Fruit fly (Drosophila melanogaster) whole organism, embryonic: ENCODE data around the gene Naxe.

ENCODE experiments used
- Ada2b ChIP-seq: fragments of 200-800 bp; sonication (Bioruptor generic); IDR thresholded peaks from 2 replicates; pipeline ENCODE4 v1.3.6; 2022; ENCODE audit warnings: missing biosample characterization, missing genetic modification characterization
- CG12155 ChIP-seq: fragments of 200-800 bp; sonication (Bioruptor generic); optimal IDR thresholded peaks from 3 replicates; lab custom pipeline; 2016; ENCODE audit warnings: missing biosample characterization, missing genetic modification characterization
- CG14667 ChIP-seq: fragments of 200-800 bp; sonication (Bioruptor generic); IDR thresholded peaks from 2 replicates; pipeline ENCODE4 v1.3.6; 2022; ENCODE audit warnings: missing biosample characterization, missing genetic modification characterization
- CG18764 ChIP-seq: fragments of 200-800 bp; sonication (Bioruptor generic); optimal IDR thresholded peaks from 3 replicates; lab custom pipeline; 2016; ENCODE audit warnings: missing biosample characterization, missing genetic modification characterization
- CG30431 ChIP-seq: fragments of 200-800 bp; sonication (Bioruptor generic); optimal IDR thresholded peaks from 2 replicates; lab custom pipeline; 2017; ENCODE audit warnings: missing biosample characterization, missing genetic modification characterization
- CG3065 ChIP-seq: fragments of 200-800 bp; sonication (Bioruptor generic); optimal IDR thresholded peaks from 2 replicates; lab custom pipeline; 2016; ENCODE audit warnings: missing biosample characterization, missing genetic modification characterization
- CG31224 ChIP-seq: fragments of 200-800 bp; sonication (Bioruptor generic); IDR thresholded peaks from 2 replicates; pipeline ENCODE4 v1.3.6; 2022; ENCODE audit warnings: missing biosample characterization, missing genetic modification characterization
- CG5953 ChIP-seq: fragments of 200-800 bp; sonication (Bioruptor generic); IDR thresholded peaks from 2 replicates; pipeline ENCODE4 v1.3.6; 2022; ENCODE audit warnings: missing biosample characterization, missing genetic modification characterization
- CG6175 ChIP-seq: fragments of 200-800 bp; sonication (Bioruptor generic); IDR thresholded peaks from 3 replicates; pipeline ENCODE4 v1.3.6; 2022; ENCODE audit warnings: missing biosample characterization, missing genetic modification characterization
- CG7839 ChIP-seq: fragments of 200-800 bp; sonication (Bioruptor generic); optimal IDR thresholded peaks from 3 replicates; lab custom pipeline; 2018; ENCODE audit warnings: missing biosample characterization, mild to moderate bottlenecking, missing genetic modification characterization, moderate library complexity
- CG8359 ChIP-seq: fragments of 200-800 bp; sonication (Bioruptor generic); optimal IDR thresholded peaks from 2 replicates; lab custom pipeline; 2017; ENCODE audit warnings: missing biosample characterization, mild to moderate bottlenecking, missing genetic modification characterization, borderline replicate concordance
- CG9215 ChIP-seq: fragments of 200-800 bp; sonication (Bioruptor generic); IDR thresholded peaks from 2 replicates; pipeline ENCODE4 v1.3.6; 2022; ENCODE audit warnings: missing biosample characterization, missing genetic modification characterization
- Dip3 ChIP-seq: fragments of 200-800 bp; sonication (Bioruptor generic); optimal IDR thresholded peaks from 3 replicates; lab custom pipeline; 2016; ENCODE audit warnings: missing biosample characterization, missing genetic modification characterization
- Drgx ChIP-seq: fragments of 200-800 bp; sonication (Bioruptor generic); IDR thresholded peaks from 2 replicates; pipeline ENCODE4 v1.3.6; 2022; ENCODE audit warnings: missing biosample characterization, missing genetic modification characterization
- ERR ChIP-seq: fragments of 200-800 bp; sonication (Bioruptor generic); optimal IDR thresholded peaks from 2 replicates; lab custom pipeline; 2016; ENCODE audit warnings: missing biosample characterization, missing genetic modification characterization
- H2.0 ChIP-seq: fragments of 200-800 bp; sonication (Bioruptor generic); IDR thresholded peaks from 2 replicates; pipeline ENCODE4 v1.3.6; 2022; ENCODE audit warnings: missing biosample characterization, missing genetic modification characterization
- Hey ChIP-seq: fragments of 200-800 bp; sonication (Bioruptor generic); optimal IDR thresholded peaks from 3 replicates; lab custom pipeline; 2018; ENCODE audit warnings: missing biosample characterization, mild to moderate bottlenecking, missing genetic modification characterization
- HmgZ ChIP-seq: fragments of 200-800 bp; sonication (Bioruptor generic); optimal IDR thresholded peaks from 2 replicates; lab custom pipeline; 2018; ENCODE audit warnings: missing biosample characterization, mild to moderate bottlenecking, missing genetic modification characterization
- Hmr ChIP-seq: fragments of 200-800 bp; sonication (Bioruptor generic); optimal IDR thresholded peaks from 3 replicates; lab custom pipeline; 2017; ENCODE audit warnings: mild to moderate bottlenecking, missing biosample characterization, missing genetic modification reagents, missing genetic modification characterization
- Hr78 ChIP-seq, 2 experiments: fragments of 200-800 bp in 1 of 2; fragments of >200 bp in 1 of 2; sonication (Bioruptor generic) in 1 of 2; optimal IDR thresholded peaks; 2 replicates each; lab custom pipeline; 2017 to 2019; ENCODE audit warnings: missing biosample characterization in 2 of 2, missing genetic modification characterization in 2 of 2, mild to moderate bottlenecking in 1 of 2, moderate library complexity in 1 of 2
- Lim3 ChIP-seq: fragments of 200-800 bp; sonication (Bioruptor generic); IDR thresholded peaks from 2 replicates; pipeline ENCODE4 v1.3.6; 2022; ENCODE audit warnings: missing biosample characterization, missing genetic modification characterization
- Med ChIP-seq: fragments of 200-800 bp; sonication (Bioruptor generic); peaks from one replicate; lab custom pipeline; 2016; ENCODE audit warnings: missing biosample characterization, missing genetic modification characterization, mild to moderate bottlenecking, inconsistent platforms, moderate library complexity
- Neu2 ChIP-seq: fragments of 200-800 bp; sonication (Bioruptor generic); optimal IDR thresholded peaks from 3 replicates; lab custom pipeline; 2016; ENCODE audit warnings: missing biosample characterization, missing genetic modification characterization, borderline replicate concordance
- PHDP ChIP-seq: fragments of 200-800 bp; sonication (Bioruptor generic); optimal IDR thresholded peaks from 3 replicates; lab custom pipeline; 2018; ENCODE audit warnings: missing biosample characterization, mild to moderate bottlenecking, missing genetic modification characterization, moderate library complexity
- Ptx1 ChIP-seq: fragments of 200-800 bp; sonication (Bioruptor generic); IDR thresholded peaks from 2 replicates; pipeline ENCODE4 v1.3.6; 2022; ENCODE audit warnings: missing biosample characterization, missing genetic modification characterization
- TFAM ChIP-seq: fragments of 200-800 bp; sonication (Bioruptor generic); optimal IDR thresholded peaks from 2 replicates; lab custom pipeline; 2017; ENCODE audit warnings: missing biosample characterization, missing genetic modification characterization, inconsistent platforms
- bigmax ChIP-seq: fragments of 200-800 bp; sonication (Bioruptor generic); optimal IDR thresholded peaks from 2 replicates; lab custom pipeline; 2018; ENCODE audit warnings: missing biosample characterization, mild to moderate bottlenecking, missing genetic modification characterization
- cg ChIP-seq: fragments of 200-800 bp; sonication (Bioruptor generic); optimal IDR thresholded peaks from 3 replicates; lab custom pipeline; 2019; ENCODE audit warnings: missing biosample characterization, mild to moderate bottlenecking, missing genetic modification characterization, moderate library complexity
- chinmo ChIP-seq: fragments of 200-800 bp; sonication (Bioruptor generic); IDR thresholded peaks from 4 replicates; pipeline ENCODE4 v1.3.6; 2022; ENCODE audit warnings: missing biosample characterization, missing genetic modification characterization; ENCODE audit not compliant: partially characterized antibody
- chm ChIP-seq: fragments of 200-800 bp; sonication (Bioruptor generic); IDR thresholded peaks from 2 replicates; pipeline ENCODE4 v1.3.6; 2022; ENCODE audit warnings: missing biosample characterization, missing genetic modification characterization
- croc ChIP-seq: fragments of 200-800 bp; sonication (Bioruptor generic); conservative IDR thresholded peaks from 3 replicates; pipeline ENCODE4 v1.3.6; 2022; ENCODE audit warnings: missing biosample characterization, missing genetic modification characterization
- dmrt99B ChIP-seq: fragments of 200-800 bp; sonication (Bioruptor generic); optimal IDR thresholded peaks from 2 replicates; lab custom pipeline; 2018; ENCODE audit warnings: missing biosample characterization, mild to moderate bottlenecking, missing genetic modification characterization, moderate library complexity
- gem ChIP-seq: fragments of 200-800 bp; sonication (Bioruptor generic); optimal IDR thresholded peaks from 2 replicates; lab custom pipeline; 2019; ENCODE audit warnings: missing biosample characterization, mild to moderate bottlenecking, missing genetic modification characterization, moderate library complexity
- grau ChIP-seq: fragments of 200-800 bp; optimal IDR thresholded peaks from 3 replicates; lab custom pipeline; 2019; ENCODE audit warnings: missing biosample characterization, mild to moderate bottlenecking, missing genetic modification characterization, moderate library complexity
- grn ChIP-seq: fragments of 200-800 bp; sonication (Bioruptor generic); optimal IDR thresholded peaks from 3 replicates; lab custom pipeline; 2017; ENCODE audit warnings: missing biosample characterization, missing genetic modification characterization
- lbe ChIP-seq: fragments of 200-800 bp; sonication (Bioruptor generic); optimal IDR thresholded peaks from 2 replicates; lab custom pipeline; 2016; ENCODE audit warnings: missing biosample characterization, mild to moderate bottlenecking, missing genetic modification characterization
- lola ChIP-seq, 3 experiments: fragments of >200 bp in 2 of 3; fragments of 200-800 bp in 1 of 3; sonication (Bioruptor generic) in 1 of 3; optimal IDR thresholded peaks; 2 replicates each; lab custom pipeline; 2017 to 2019; ENCODE audit warnings: missing biosample characterization in 3 of 3, missing genetic modification characterization in 3 of 3, mild to moderate bottlenecking in 1 of 3, moderate library complexity in 1 of 3
- luna ChIP-seq: fragments of 200-800 bp; sonication (Bioruptor generic); optimal IDR thresholded peaks from 2 replicates; lab custom pipeline; 2016; ENCODE audit warnings: missing biosample characterization, missing genetic modification characterization
- maf-S ChIP-seq: fragments of 200-800 bp; sonication (Bioruptor generic); optimal IDR thresholded peaks from 2 replicates; lab custom pipeline; 2016; ENCODE audit warnings: missing biosample characterization, missing genetic modification characterization
- nerfin-1 ChIP-seq: fragments of 200-800 bp; sonication (Bioruptor generic); optimal IDR thresholded peaks from 3 replicates; lab custom pipeline; 2019; ENCODE audit warnings: missing biosample characterization, mild to moderate bottlenecking, missing genetic modification characterization, moderate library complexity
- shn ChIP-seq: fragments of 200-800 bp; sonication (Bioruptor generic); optimal IDR thresholded peaks from 3 replicates; lab custom pipeline; 2016; ENCODE audit warnings: missing biosample characterization, missing genetic modification characterization
- sima ChIP-seq: fragments of 200-800 bp; sonication (Bioruptor generic); optimal IDR thresholded peaks from 2 replicates; lab custom pipeline; 2016; ENCODE audit warnings: missing biosample characterization, missing genetic modification characterization
- sug ChIP-seq: fragments of 200-800 bp; optimal IDR thresholded peaks from 2 replicates; lab custom pipeline; 2019; ENCODE audit warnings: missing biosample characterization, mild to moderate bottlenecking, missing genetic modification characterization, moderate library complexity
- tna ChIP-seq: fragments of 200-800 bp; sonication (Bioruptor generic); IDR thresholded peaks from 2 replicates; pipeline ENCODE4 v1.3.6; 2022; ENCODE audit warnings: missing biosample characterization, missing genetic modification characterization; ENCODE audit not compliant: partially characterized antibody
- unc-4 ChIP-seq: fragments of 200-800 bp; sonication (Bioruptor generic); IDR thresholded peaks from 2 replicates; pipeline ENCODE4 v1.3.6; 2022; ENCODE audit warnings: missing biosample characterization, missing genetic modification characterization; ENCODE audit not compliant: partially characterized antibody
- vnd ChIP-seq: fragments of 200-800 bp; sonication (Bioruptor generic); IDR thresholded peaks from 3 replicates; pipeline ENCODE4 v1.3.6; 2022; ENCODE audit warnings: missing biosample characterization, missing genetic modification characterization; ENCODE audit not compliant: partially characterized antibody
- vvl ChIP-seq: fragments of 200-800 bp; sonication (Bioruptor generic); IDR thresholded peaks from 2 replicates; pipeline ENCODE4 v1.3.6; 2022; ENCODE audit warnings: missing biosample characterization, missing genetic modification characterization
- zfh2 ChIP-seq: fragments of 200-800 bp; sonication (Bioruptor generic); optimal IDR thresholded peaks from 2 replicates; lab custom pipeline; 2016; ENCODE audit warnings: missing biosample characterization, missing genetic modification characterization

Gene Naxe

DNA sequence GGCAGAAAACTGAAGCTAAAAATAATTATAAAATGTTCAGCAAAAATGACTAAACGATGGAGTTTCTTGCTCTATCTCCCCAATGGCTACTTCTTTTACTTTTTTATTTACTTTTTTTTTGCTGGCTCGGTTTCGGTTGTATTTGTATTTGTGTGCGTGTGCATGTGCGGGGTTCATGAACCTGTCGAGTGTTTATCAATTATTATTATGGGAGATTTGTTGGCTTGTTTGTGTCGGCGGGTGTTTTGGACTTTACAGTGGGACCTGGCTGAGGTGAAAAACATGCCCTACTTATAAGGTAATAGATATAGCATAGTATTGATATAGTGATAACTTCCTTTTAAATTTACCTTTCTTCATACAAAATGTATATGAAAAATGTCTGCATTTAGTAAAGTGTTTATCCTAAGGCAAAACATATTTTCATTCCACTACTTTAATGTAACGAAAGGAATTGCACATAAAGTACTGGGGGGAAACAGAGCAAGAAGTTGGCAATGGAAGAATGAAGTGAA is 17.7 kb upstream of the Naxe start:
- peak; percentile 13 for TF ChIP-seq cg (GFP tag; lab: Kevin White, UChicago)
- TF ChIP-seq Drgx (GFP tag; lab: Robert Waterston, UW) = peak; percentile 48; the same call in 1 of the 2 replicates
- TF ChIP-seq gem (tag; lab: Kevin White, UChicago) = no peak
- TF ChIP-seq maf-S = no peak
- TF ChIP-seq croc = no peak
- TF ChIP-seq grau = peak; percentile 68
- no peak for TF ChIP-seq zfh2
- TF ChIP-seq CG9215 (GFP tag; lab: Robert Waterston, UW) = no peak
- peak; percentile 13 for TF ChIP-seq lbe (GFP tag; lab: Kevin White, UChicago)
- no peak for TF ChIP-seq Lim3 (GFP tag; lab: Robert Waterston, UW)
- TF ChIP-seq lola (GFP tag; optimal IDR thresholded peaks at IDR 0.05; lab: Kevin White, UChicago) = no peak
- TF ChIP-seq grn (GFP tag; lab: Kevin White, UChicago) = no peak
- TF ChIP-seq CG8359 (GFP tag; lab: Kevin White, UChicago) = no peak
- TF ChIP-seq CG3065 = no peak
- TF ChIP-seq Ptx1 (GFP tag; lab: Robert Waterston, UW) = 0 out of 2 replicates have a peak, but pooled peaks have one; percentile 9
- no peak for TF ChIP-seq CG30431
- no peak for TF ChIP-seq dmrt99B (tag; lab: Kevin White, UChicago)
- no peak for TF ChIP-seq CG6175 (GFP tag; lab: Robert Waterston, UW)
- no peak for TF ChIP-seq Dip3 (GFP tag; lab: Kevin White, UChicago)
- TF ChIP-seq CG12155 (GFP tag; lab: Kevin White, UChicago) = no peak
- no peak for TF ChIP-seq CG14667 (GFP tag; lab: Robert Waterston, UW)
- no peak for TF ChIP-seq CG7839 (tag; lab: Kevin White, UChicago)
- TF ChIP-seq PHDP (tag; lab: Kevin White, UChicago) = no peak
- TF ChIP-seq HmgZ (tag; lab: Kevin White, UChicago) = no peak

dm6 chrX:10092796-10093195 is 6.8 kb upstream of the Naxe start:
- TF ChIP-seq CG5953 (no peak), Ada2b (GFP tag; lab: Robert Waterston, UW) (no peak), CG14667 (GFP tag; lab: Robert Waterston, UW) (no peak)

DNA sequence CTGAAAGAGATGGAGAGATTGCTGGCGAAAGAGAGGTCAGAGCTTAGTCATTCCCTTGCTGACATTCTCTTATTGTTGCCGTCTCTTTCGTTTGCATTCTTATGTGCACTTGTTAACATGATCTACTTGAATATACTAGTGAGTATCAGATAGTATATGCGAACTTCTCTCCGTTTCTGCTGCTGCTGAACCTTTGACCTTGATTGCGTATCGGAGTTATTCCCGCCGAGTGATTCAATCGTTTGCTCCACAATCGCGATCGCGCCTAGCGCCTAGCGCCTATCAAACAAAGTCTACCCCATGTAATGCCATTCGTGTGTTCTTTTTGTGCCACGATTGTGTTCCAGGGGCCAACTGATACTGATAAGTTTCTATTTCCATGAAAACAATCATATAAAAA is 3.2 kb upstream of the Naxe start:
- TF ChIP-seq sima (GFP tag; lab: Kevin White, UChicago) = no peak
- TF ChIP-seq sug (tag; lab: Kevin White, UChicago) = peak; percentile 44
- no peak for TF ChIP-seq CG18764
- peak; percentile 33 for TF ChIP-seq Med (GFP tag; lab: Kevin White, UChicago)
- TF ChIP-seq tna = 0 out of 2 replicates have a peak, but pooled peaks have one; percentile 21
- TF ChIP-seq Drgx (GFP tag; lab: Robert Waterston, UW) = no peak
- TF ChIP-seq H2.0 (GFP tag; lab: Robert Waterston, UW) = no peak
- TF ChIP-seq ERR (GFP tag; lab: Kevin White, UChicago) = no peak
- no peak for TF ChIP-seq nerfin-1 (tag; lab: Kevin White, UChicago)
- TF ChIP-seq CG31224 (GFP tag; lab: Robert Waterston, UW) = no peak
- TF ChIP-seq Hmr (GFP tag; lab: Kevin White, UChicago) = no peak
- TF ChIP-seq luna (GFP tag; lab: Kevin White, UChicago) = no peak
- TF ChIP-seq grn (GFP tag; lab: Kevin White, UChicago) = peak; percentile 64
- no peak for TF ChIP-seq unc-4 (GFP tag; lab: Robert Waterston, UW)
- no peak for TF ChIP-seq Neu2 (GFP tag; lab: Kevin White, UChicago)
- TF ChIP-seq chm (GFP tag; lab: Robert Waterston, UW) = no peak
- no peak for TF ChIP-seq Hey
- TF ChIP-seq bigmax (GFP tag; lab: Kevin White, UChicago) = no peak
- 0 out of 4 replicates have a peak, but pooled peaks have one; percentile 21 for TF ChIP-seq chinmo (GFP tag; lab: Robert Waterston, UW)
- no peak for TF ChIP-seq shn (GFP tag; lab: Kevin White, UChicago)
- TF ChIP-seq TFAM (GFP tag; lab: Kevin White, UChicago) = no peak
- TF ChIP-seq vnd (GFP tag; lab: Robert Waterston, UW) = no peak
- no peak for TF ChIP-seq vvl (GFP tag; lab: Robert Waterston, UW)
- peak in 1 of 2 experiments; percentile 93 for TF ChIP-seq Hr78 (GFP tag; optimal IDR thresholded peaks at IDR 0.05; lab: Kevin White, UChicago)
